Worm (Caenorhabditis elegans) whole organism, mixed stage, embryonic: ENCODE results near the gene T07H3.7.
"Not testable (repeated sequence)": the region's sequence is repeated elsewhere in the genome, so short reads cannot be mapped to it uniquely, and the experiment has no call there.

Experiments
- cnd-1 ChIP-seq: fragments of 200-800 bp; sonication (Bioruptor generic); optimal IDR thresholded peaks from 2 replicates; lab custom pipeline; 2018; ENCODE audit warnings: mild to moderate bottlenecking, missing genetic modification characterization, missing compliant biosample characterization
- elt-1 ChIP-seq: sonication (generic microtip); optimal IDR thresholded peaks from 2 replicates; lab custom pipeline; 2017; ENCODE audit warnings: missing genetic modification characterization, mild to moderate bottlenecking, missing compliant biosample characterization, antibody characterized with exemption, moderate library complexity, borderline replicate concordance; ENCODE audit not compliant: insufficient read depth
- lin-13 ChIP-seq: fragments of 150-350 bp; optimal IDR thresholded peaks from 2 replicates; lab custom pipeline; 2014; ENCODE audit warnings: missing biosample characterization, missing genetic modification characterization
- nhr-12 ChIP-seq: fragments of 150-350 bp; optimal IDR thresholded peaks from 2 replicates; lab custom pipeline; 2014; ENCODE audit warnings: missing biosample characterization, missing genetic modification characterization

- not testable (repeated sequence) for TF ChIP-seq lin-13 (tag; lab: Kevin White, UChicago); nhr-12; elt-1 (tag; lab: Kevin White, UChicago); cnd-1 (tag; lab: Kevin White, UChicago)
Measured at ce11 chrII:1627783-1628182, 38.0 kb upstream of the T07H3.7 start, which contains the start of gene C08E3.15.
